Fruit fly (Drosophila melanogaster) whole organism, prepupa: ENCODE measurements around the gene CG34242.

Experiments used
- Blimp-1 ChIP-seq: fragments of 200-800 bp; sonication (Bioruptor generic); optimal IDR thresholded peaks from 3 replicates; lab custom pipeline; 2017; ENCODE audit warnings: missing biosample characterization, missing genetic modification characterization, mild to moderate bottlenecking, moderate library complexity, missing genetic modification reagents
- CG10631 ChIP-seq: fragments of 200-800 bp; sonication (Bioruptor generic); optimal IDR thresholded peaks from 2 replicates; lab custom pipeline; 2016; ENCODE audit warnings: missing biosample characterization, missing genetic modification characterization
- CG10669 ChIP-seq: fragments of 200-800 bp; sonication (Bioruptor generic); optimal IDR thresholded peaks from 3 replicates; lab custom pipeline; 2018; ENCODE audit warnings: missing biosample characterization, mild to moderate bottlenecking, missing genetic modification characterization, moderate library complexity
- CG11294 ChIP-seq: fragments of 200-800 bp; sonication (Bioruptor generic); IDR thresholded peaks from 2 replicates; pipeline ENCODE4 v1.3.6; 2022; ENCODE audit warnings: missing biosample characterization, missing genetic modification characterization
- CG11762 ChIP-seq: fragments of 200-800 bp; sonication (Bioruptor generic); optimal IDR thresholded peaks from 3 replicates; lab custom pipeline; 2016; ENCODE audit warnings: missing biosample characterization, missing genetic modification characterization; ENCODE audit not compliant: insufficient read depth
- CG11902 ChIP-seq: fragments of 200-800 bp; sonication (Bioruptor generic); optimal IDR thresholded peaks from 3 replicates; lab custom pipeline; 2016; ENCODE audit warnings: missing biosample characterization, missing genetic modification characterization
- CG15336 ChIP-seq: fragments of 200-800 bp; sonication (Bioruptor generic); IDR thresholded peaks from 2 replicates; pipeline ENCODE4 v1.3.6; 2022; ENCODE audit warnings: missing biosample characterization, missing genetic modification characterization
- CG1621 ChIP-seq: fragments of 200-800 bp; sonication (Bioruptor generic); optimal IDR thresholded peaks from 3 replicates; lab custom pipeline; 2018; ENCODE audit warnings: missing biosample characterization, mild to moderate bottlenecking, missing genetic modification characterization
- CG3032 ChIP-seq: fragments of 200-800 bp; optimal IDR thresholded peaks from 2 replicates; lab custom pipeline; 2019; ENCODE audit warnings: missing biosample characterization, mild to moderate bottlenecking, missing genetic modification characterization, moderate library complexity
- CG32006 ChIP-seq: fragments of 200-800 bp; sonication (Bioruptor generic); optimal IDR thresholded peaks from 3 replicates; lab custom pipeline; 2017; ENCODE audit warnings: missing biosample characterization, mild to moderate bottlenecking, missing genetic modification characterization
- CG34406 ChIP-seq: fragments of 200-800 bp; sonication (Bioruptor generic); optimal IDR thresholded peaks from 3 replicates; lab custom pipeline; 2016; ENCODE audit warnings: missing biosample characterization, missing genetic modification characterization
- CG4318 ChIP-seq: fragments of 200-800 bp; sonication (Bioruptor generic); optimal IDR thresholded peaks from 3 replicates; lab custom pipeline; 2017; ENCODE audit warnings: missing biosample characterization, mild to moderate bottlenecking, missing genetic modification characterization
- CG6163 ChIP-seq: fragments of 200-800 bp; sonication (Bioruptor generic); IDR thresholded peaks from 3 replicates; pipeline ENCODE4 v1.3.6; 2022; ENCODE audit warnings: missing biosample characterization, missing genetic modification characterization
- CG6276 ChIP-seq: fragments of 200-800 bp; sonication (Bioruptor generic); optimal IDR thresholded peaks from 2 replicates; lab custom pipeline; 2017; ENCODE audit warnings: missing biosample characterization, mild to moderate bottlenecking, missing genetic modification characterization
- CG6792 ChIP-seq: fragments of 200-800 bp; sonication (Bioruptor generic); optimal IDR thresholded peaks from 3 replicates; lab custom pipeline; 2016; ENCODE audit warnings: missing biosample characterization, missing genetic modification characterization
- CG6808 ChIP-seq: fragments of 200-800 bp; sonication (Bioruptor generic); optimal IDR thresholded peaks from 3 replicates; lab custom pipeline; 2017; ENCODE audit warnings: missing biosample characterization, missing genetic modification characterization, mild to moderate bottlenecking, moderate library complexity, missing genetic modification reagents
- CG6854 ChIP-seq: fragments of 200-800 bp; sonication (Bioruptor generic); optimal IDR thresholded peaks from 2 replicates; lab custom pipeline; 2017; ENCODE audit warnings: missing biosample characterization, mild to moderate bottlenecking, missing genetic modification characterization
- CG7368 ChIP-seq: fragments of 200-800 bp; sonication (Bioruptor generic); optimal IDR thresholded peaks from 3 replicates; lab custom pipeline; 2016; ENCODE audit warnings: missing biosample characterization, missing genetic modification characterization
- CG8319 ChIP-seq: fragments of 200-800 bp; sonication (Bioruptor generic); optimal IDR thresholded peaks from 3 replicates; lab custom pipeline; 2016; ENCODE audit warnings: missing biosample characterization, missing genetic modification characterization
- CG8632 ChIP-seq: fragments of 200-800 bp; sonication (Bioruptor generic); optimal IDR thresholded peaks from 3 replicates; lab custom pipeline; 2016; ENCODE audit warnings: missing biosample characterization, missing genetic modification characterization
- Eip75B ChIP-seq: fragments of 200-800 bp; sonication (Bioruptor generic); optimal IDR thresholded peaks from 3 replicates; lab custom pipeline; 2016; ENCODE audit warnings: missing biosample characterization, missing genetic modification characterization
- Eip78C ChIP-seq: fragments of 200-800 bp; sonication (Bioruptor generic); peaks from one replicate; lab custom pipeline; 2016; ENCODE audit warnings: missing biosample characterization, missing genetic modification characterization
- Eip93F ChIP-seq: fragments of 200-800 bp; sonication (Bioruptor generic); optimal IDR thresholded peaks from 2 replicates; lab custom pipeline; 2016; ENCODE audit warnings: missing biosample characterization, mild to moderate bottlenecking, missing genetic modification characterization
- Ets21C ChIP-seq: fragments of 200-800 bp; sonication (Bioruptor generic); optimal IDR thresholded peaks from 3 replicates; lab custom pipeline; 2016; ENCODE audit warnings: missing biosample characterization, missing genetic modification characterization
- Ets96B ChIP-seq: fragments of 200-800 bp; optimal IDR thresholded peaks from 2 replicates; lab custom pipeline; 2019; ENCODE audit warnings: missing biosample characterization, mild to moderate bottlenecking, missing genetic modification characterization, moderate library complexity
- Gug ChIP-seq: fragments of 200-800 bp; sonication (Bioruptor generic); IDR thresholded peaks from 2 replicates; pipeline ENCODE4 v1.3.6; 2022; ENCODE audit warnings: missing biosample characterization, missing genetic modification characterization
- Hr38 ChIP-seq: sonication (Bioruptor generic); optimal IDR thresholded peaks from 2 replicates; lab custom pipeline; 2016; ENCODE audit warnings: missing biosample characterization, missing genetic modification characterization
- Hr4 ChIP-seq: fragments of 200-800 bp; sonication (Bioruptor generic); optimal IDR thresholded peaks from 3 replicates; lab custom pipeline; 2016; ENCODE audit warnings: missing biosample characterization, missing genetic modification characterization
- Lpt ChIP-seq: fragments of 200-800 bp; sonication (Bioruptor generic); optimal IDR thresholded peaks from 3 replicates; lab custom pipeline; 2016; ENCODE audit warnings: missing biosample characterization, missing genetic modification characterization
- Met ChIP-seq: fragments of 200-800 bp; sonication (Bioruptor generic); optimal IDR thresholded peaks from 3 replicates; lab custom pipeline; 2016; ENCODE audit warnings: missing biosample characterization, missing genetic modification characterization
- OdsH ChIP-seq: fragments of 200-800 bp; sonication (Bioruptor generic); optimal IDR thresholded peaks from 3 replicates; lab custom pipeline; 2016; ENCODE audit warnings: missing biosample characterization, missing genetic modification characterization
- Smox ChIP-seq: fragments of 200-800 bp; sonication (Bioruptor generic); optimal IDR thresholded peaks from 3 replicates; lab custom pipeline; 2016; ENCODE audit warnings: missing biosample characterization, missing genetic modification characterization
- Sox102F ChIP-seq: fragments of 200-800 bp; sonication (Bioruptor generic); optimal IDR thresholded peaks from 2 replicates; lab custom pipeline; 2016; ENCODE audit warnings: missing biosample characterization, mild to moderate bottlenecking, missing genetic modification characterization
- Sox15 ChIP-seq: fragments of 200-800 bp; sonication (Bioruptor generic); optimal IDR thresholded peaks from 3 replicates; lab custom pipeline; 2016; ENCODE audit warnings: missing biosample characterization, missing genetic modification characterization
- achi ChIP-seq: fragments of 200-800 bp; sonication (Bioruptor generic); optimal IDR thresholded peaks from 3 replicates; lab custom pipeline; 2016; ENCODE audit warnings: missing biosample characterization, missing genetic modification characterization
- cyc ChIP-seq: fragments of 200-800 bp; sonication (Bioruptor generic); optimal IDR thresholded peaks from 3 replicates; lab custom pipeline; 2016; ENCODE audit warnings: missing biosample characterization, missing genetic modification characterization
- dsx ChIP-seq: fragments of 200-800 bp; optimal IDR thresholded peaks from 3 replicates; lab custom pipeline; 2019; ENCODE audit warnings: missing biosample characterization, mild to moderate bottlenecking, missing genetic modification characterization, moderate library complexity; ENCODE audit not compliant: poor library complexity, severe bottlenecking
- eg ChIP-seq: fragments of 200-800 bp; sonication (Bioruptor generic); IDR thresholded peaks from 3 replicates; pipeline ENCODE4 v1.3.6; 2022; ENCODE audit warnings: missing biosample characterization, missing genetic modification characterization
- esn ChIP-seq: fragments of 200-800 bp; sonication (Bioruptor generic); optimal IDR thresholded peaks from 2 replicates; lab custom pipeline; 2016; ENCODE audit warnings: missing biosample characterization, mild to moderate bottlenecking, missing genetic modification characterization, moderate library complexity
- fkh ChIP-seq: fragments of 200-800 bp; sonication (Bioruptor generic); optimal IDR thresholded peaks from 3 replicates; lab custom pipeline; 2017; ENCODE audit warnings: missing biosample characterization, mild to moderate bottlenecking, missing genetic modification characterization, moderate library complexity
- pdm3 ChIP-seq: fragments of 200-800 bp; sonication (Bioruptor generic); optimal IDR thresholded peaks from 3 replicates; lab custom pipeline; 2016; ENCODE audit warnings: missing biosample characterization, missing genetic modification characterization
- salr ChIP-seq, 2 experiments: fragments of 200-800 bp; sonication (Bioruptor generic); optimal IDR thresholded peaks; 3 replicates each; lab custom pipeline; 2016 to 2018; ENCODE audit warnings: missing biosample characterization in 2 of 2, missing genetic modification characterization in 2 of 2, mild to moderate bottlenecking in 1 of 2
- spab ChIP-seq: fragments of 200-800 bp; sonication (Bioruptor generic); optimal IDR thresholded peaks from 2 replicates; lab custom pipeline; 2017; ENCODE audit warnings: missing biosample characterization, mild to moderate bottlenecking, missing genetic modification characterization, missing genetic modification reagents
- ss ChIP-seq, 2 experiments: fragments of 200-800 bp; sonication (Bioruptor generic); optimal IDR thresholded peaks; 2 replicates in 1 of 2; 3 replicates in 1 of 2; lab custom pipeline; 2017 to 2018; ENCODE audit warnings: mild to moderate bottlenecking in 2 of 2, missing biosample characterization in 2 of 2, missing genetic modification characterization in 2 of 2, moderate library complexity in 1 of 2
- svp ChIP-seq: fragments of 200-800 bp; sonication (Bioruptor generic); peaks from one replicate; lab custom pipeline; 2016; ENCODE audit warnings: missing biosample characterization, missing genetic modification characterization
- topi ChIP-seq: fragments of 200-800 bp; sonication (Bioruptor generic); optimal IDR thresholded peaks from 3 replicates; lab custom pipeline; 2016; ENCODE audit warnings: missing biosample characterization, missing genetic modification characterization
- vri ChIP-seq: fragments of 200-800 bp; sonication (Bioruptor generic); optimal IDR thresholded peaks from 3 replicates; lab custom pipeline; 2016; ENCODE audit warnings: missing biosample characterization, mild to moderate bottlenecking, missing genetic modification characterization

Gene CG34242

DNA sequence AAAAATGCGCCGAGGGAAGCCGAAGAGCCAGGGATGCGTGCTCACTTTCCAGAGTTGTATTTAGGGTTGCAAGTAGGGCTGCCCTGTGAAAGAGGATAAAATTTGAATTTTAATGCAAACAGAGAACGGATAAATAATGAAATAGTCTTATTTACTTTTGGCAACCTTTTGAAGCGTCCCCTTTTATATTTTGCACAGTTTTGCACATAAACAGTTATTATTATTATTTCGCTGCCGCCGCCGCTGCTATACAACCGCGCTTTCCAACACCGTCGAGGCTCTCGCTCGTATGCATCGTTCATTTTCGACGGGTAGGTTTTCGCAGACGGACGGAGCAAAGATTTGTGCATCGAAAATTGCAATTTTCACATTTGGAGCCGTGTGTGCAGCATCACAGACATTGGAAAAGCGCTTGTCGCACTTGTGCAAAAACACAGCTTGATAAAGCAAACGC is 19.0 kb upstream of the CG34242 start, which contains the start of the genes sti and tral (continued):
- TF ChIP-seq salr (GFP tag; optimal IDR thresholded peaks at IDR 0.05; lab: Kevin White, UChicago) (peak in 1 of 2 experiments; percentile 43), Gug (peak; percentile 70), Hr38 (GFP tag; lab: Kevin White, UChicago) (peak; percentile 78), CG6163 (GFP tag; lab: Robert Waterston, UW) (peak; percentile 68), CG10631 (GFP tag; lab: Kevin White, UChicago) (peak; percentile 88), dsx (GFP tag; lab: Kevin White, UChicago) (no peak), CG6276 (GFP tag; lab: Kevin White, UChicago) (no peak), Blimp-1 (GFP tag; lab: Kevin White, UChicago) (peak; percentile 52), cyc (peak; percentile 90), achi (GFP tag; lab: Kevin White, UChicago) (peak; percentile 88), Sox102F (peak; percentile 72), CG1621 (peak; percentile 62), CG8319 (GFP tag; lab: Kevin White, UChicago) (peak; percentile 84), vri (GFP tag; lab: Kevin White, UChicago) (no peak), Eip93F (GFP tag; lab: Kevin White, UChicago) (peak; percentile 22), CG11762 (no peak), Sox15 (GFP tag; lab: Kevin White, UChicago) (peak; percentile 82), spab (GFP tag; lab: Kevin White, UChicago) (no peak), CG10669 (no peak), CG4318 (GFP tag; lab: Kevin White, UChicago) (peak; percentile 48), CG3032 (tag; lab: Kevin White, UChicago) (peak; percentile 71), Ets96B (peak; percentile 49), svp (no peak), Met (GFP tag; lab: Kevin White, UChicago) (peak; percentile 87), Hr4 (GFP tag; lab: Kevin White, UChicago) (peak; percentile 90), CG6854 (peak; percentile 44), Lpt (GFP tag; lab: Kevin White, UChicago) (peak; percentile 38), CG6792 (peak; percentile 82)

DNA sequence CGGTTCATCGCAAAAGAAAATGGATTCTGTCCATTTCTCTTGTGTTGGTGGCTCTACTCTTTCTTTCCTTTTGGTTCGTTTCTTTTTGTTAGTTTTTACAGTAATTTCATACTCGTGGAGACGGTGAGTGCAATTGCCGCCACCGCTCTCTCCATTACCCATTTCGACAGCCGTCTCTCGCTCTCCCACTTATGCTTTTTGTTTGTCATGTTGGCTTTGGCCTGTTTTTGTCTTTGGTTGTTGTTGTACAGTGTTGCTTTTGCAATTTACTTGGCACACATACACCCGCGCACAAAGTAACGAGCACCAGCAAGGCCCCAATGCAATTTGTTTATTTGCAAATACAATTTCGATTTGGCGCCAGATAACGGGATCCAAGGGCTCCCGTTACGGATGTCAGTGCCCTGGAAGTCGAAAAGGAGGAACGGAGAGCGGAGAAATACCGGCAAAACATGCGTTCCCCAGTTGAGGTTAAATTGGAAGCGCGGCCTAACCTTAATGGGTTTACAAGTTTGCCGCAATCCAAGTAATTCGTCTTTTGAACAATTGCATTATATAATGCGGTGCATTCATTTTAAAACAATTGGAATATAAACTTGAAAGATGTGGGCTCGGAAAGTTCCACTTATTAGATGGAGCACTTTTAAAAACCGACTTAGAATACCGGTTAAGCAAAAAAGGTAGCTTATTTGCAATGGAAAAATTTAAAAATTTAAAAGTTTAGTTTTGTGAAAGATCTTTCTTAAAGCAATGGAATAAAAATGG is 17.9 kb upstream of the CG34242 start:
- TF ChIP-seq CG7368 (GFP tag; lab: Kevin White, UChicago) (no peak), Eip75B (GFP tag; lab: Kevin White, UChicago) (peak; percentile 30), CG1621 (peak; percentile 64), esn (GFP tag; lab: Kevin White, UChicago) (no peak), achi (GFP tag; lab: Kevin White, UChicago) (no peak), salr (GFP tag; optimal IDR thresholded peaks at IDR 0.05; lab: Kevin White, UChicago) (peak; percentile 15 to 36), CG32006 (GFP tag; lab: Kevin White, UChicago) (peak; percentile 56), CG8319 (GFP tag; lab: Kevin White, UChicago) (peak; percentile 1), Met (GFP tag; lab: Kevin White, UChicago) (no peak), CG11902 (GFP tag; lab: Kevin White, UChicago) (no peak), OdsH (no peak), Gug (no peak; the same call in 1 of the 2 replicates), CG11294 (GFP tag; lab: Robert Waterston, UW) (no peak; the same call in 1 of the 2 replicates), Eip78C (GFP tag; lab: Kevin White, UChicago) (peak; percentile 26), CG34406 (GFP tag; lab: Kevin White, UChicago) (peak; percentile 29), dsx (GFP tag; lab: Kevin White, UChicago) (peak; percentile 83), CG10669 (peak; percentile 16), Hr4 (GFP tag; lab: Kevin White, UChicago) (peak; percentile 46), Ets21C (GFP tag; lab: Kevin White, UChicago) (no peak), Smox (GFP tag; lab: Kevin White, UChicago) (no peak), eg (GFP tag; lab: Robert Waterston, UW) (peak; percentile 90), ss (GFP tag; optimal IDR thresholded peaks at IDR 0.05; lab: Kevin White, UChicago) (peak; percentile 89 to 90), topi (GFP tag; lab: Kevin White, UChicago) (no peak), fkh (no peak), cyc (no peak), CG15336 (GFP tag; lab: Robert Waterston, UW) (peak; percentile 87), CG6808 (GFP tag; lab: Kevin White, UChicago) (peak; percentile 85), pdm3 (peak; percentile 12), CG8632 (GFP tag; lab: Kevin White, UChicago) (no peak), CG6276 (GFP tag; lab: Kevin White, UChicago) (peak; percentile 97), Lpt (GFP tag; lab: Kevin White, UChicago) (peak; percentile 83), Eip93F (GFP tag; lab: Kevin White, UChicago) (no peak), Hr38 (GFP tag; lab: Kevin White, UChicago) (no peak)
